Worm (Caenorhabditis elegans) whole organism, L3 larva: ENCODE data around the gene ppm-1.D.

ENCODE experiments used
- R02D3.7 ChIP-seq: fragments of 150-350 bp; optimal IDR thresholded peaks from 2 replicates; lab custom pipeline; 2014; ENCODE audit warnings: missing biosample characterization, missing genetic modification characterization
- aly-2 ChIP-seq: fragments of 150-350 bp; optimal IDR thresholded peaks from 2 replicates; lab custom pipeline; 2014; ENCODE audit warnings: missing biosample characterization, missing genetic modification characterization
- ama-1 ChIP-seq: fragments of 150-350 bp; optimal IDR thresholded peaks from 2 replicates; lab custom pipeline; 2018
- elt-2 ChIP-seq: sonication (generic microtip); optimal IDR thresholded peaks from 2 replicates; lab custom pipeline; 2016; ENCODE audit warnings: missing genetic modification reagents, mild to moderate bottlenecking, missing genetic modification characterization, missing compliant biosample characterization
- lin-39 ChIP-seq: fragments of 150-350 bp; optimal IDR thresholded peaks from 2 replicates; lab custom pipeline; 2018; ENCODE audit warnings: missing biosample characterization, missing genetic modification reagents, missing genetic modification characterization
- mdl-1 ChIP-seq: fragments of 150-350 bp; optimal IDR thresholded peaks from 2 replicates; lab custom pipeline; 2014; ENCODE audit warnings: missing biosample characterization, missing genetic modification characterization
- nfya-1 ChIP-seq: sonication (generic microtip); optimal IDR thresholded peaks from 2 replicates; lab custom pipeline; 2017; ENCODE audit warnings: missing genetic modification characterization, mild to moderate bottlenecking, missing compliant biosample characterization, antibody characterized with exemption, moderate library complexity; ENCODE audit not compliant: insufficient read depth
- nhr-237 ChIP-seq: fragments of 150-350 bp; optimal IDR thresholded peaks from 2 replicates; lab custom pipeline; 2014; ENCODE audit warnings: missing biosample characterization, missing genetic modification characterization
- nhr-25 ChIP-seq: sonication (generic microtip); optimal IDR thresholded peaks from 2 replicates; lab custom pipeline; 2017; ENCODE audit warnings: missing biosample characterization, missing genetic modification characterization
- sea-2 ChIP-seq: fragments of 150-350 bp; sonication (generic microtip); optimal IDR thresholded peaks from 4 replicates; lab custom pipeline; 2014; ENCODE audit warnings: missing biosample characterization, missing genetic modification reagents, missing genetic modification characterization
- skn-1 ChIP-seq: fragments of 150-350 bp; optimal IDR thresholded peaks from 2 replicates; lab custom pipeline; 2014; ENCODE audit warnings: missing biosample characterization, missing genetic modification characterization
- tbx-2 ChIP-seq: sonication (generic microtip); optimal IDR thresholded peaks from 2 replicates; lab custom pipeline; 2016; ENCODE audit warnings: mild to moderate bottlenecking, missing genetic modification characterization, missing compliant biosample characterization
- unc-39 ChIP-seq: sonication (generic microtip); optimal IDR thresholded peaks from 4 replicates; lab custom pipeline; 2017; ENCODE audit warnings: missing biosample characterization, missing genetic modification characterization
- unc-62 ChIP-seq: fragments of 150-350 bp; sonication (generic microtip); optimal IDR thresholded peaks from 4 replicates; lab custom pipeline; 2014; ENCODE audit warnings: missing biosample characterization, missing genetic modification reagents, missing genetic modification characterization

- TF ChIP-seq unc-62 (GFP tag; lab: Kevin White, UChicago) (no peak), sea-2 (no peak), unc-39 (no peak), nhr-237 (no peak), ama-1 (lab: Kevin White, UChicago) (no peak), elt-2 (tag; lab: Kevin White, UChicago) (no peak), mdl-1 (no peak), tbx-2 (no peak), nhr-25 (tag; lab: Kevin White, UChicago) (peak; percentile 3), lin-39 (no peak), skn-1 (tag; lab: Kevin White, UChicago) (no peak), nfya-1 (tag; lab: Kevin White, UChicago) (peak; percentile 56), R02D3.7 (tag; lab: Kevin White, UChicago) (no peak), aly-2 (no peak)
These were observed 26.5 kb upstream of the ppm-1.D start, which contains the start of gene Y54F10BM.9 for ce11 chrIII:2304867-2305266.
